Fruit fly (Drosophila melanogaster) whole organism, wandering third instar larva: ENCODE results near the gene CG13239.

Experiments
- Abd-B ChIP-seq: fragments of >200 bp; optimal IDR thresholded peaks from 2 replicates; lab custom pipeline; 2017; ENCODE audit warnings: missing biosample characterization, missing genetic modification characterization
- CG32264 ChIP-seq: fragments of 200-800 bp; sonication (Bioruptor generic); optimal IDR thresholded peaks from 2 replicates; lab custom pipeline; 2016; ENCODE audit warnings: missing biosample characterization, missing genetic modification characterization
- CG9705 ChIP-seq: fragments of 200-800 bp; sonication (Bioruptor generic); optimal IDR thresholded peaks from 2 replicates; lab custom pipeline; 2018; ENCODE audit warnings: missing biosample characterization, mild to moderate bottlenecking, missing genetic modification characterization
- CrebA ChIP-seq: fragments of 200-800 bp; sonication (Bioruptor generic); optimal IDR thresholded peaks from 2 replicates; lab custom pipeline; 2016; ENCODE audit warnings: missing biosample characterization, mild to moderate bottlenecking, missing genetic modification characterization, borderline replicate concordance
- Dfd ChIP-seq: fragments of >200 bp; optimal IDR thresholded peaks from 2 replicates; lab custom pipeline; 2017; ENCODE audit warnings: missing biosample characterization, missing genetic modification characterization
- Dif ChIP-seq: fragments of 200-275, 200-300 bp; sonication (Bioruptor generic); optimal IDR thresholded peaks from 2 replicates; lab custom pipeline; 2018; ENCODE audit warnings: missing biosample characterization, missing genetic modification characterization; ENCODE audit not compliant: partially characterized antibody
- GATAd ChIP-seq: sonication (Bioruptor generic); optimal IDR thresholded peaks from 2 replicates; lab custom pipeline; 2016; ENCODE audit warnings: missing biosample characterization, missing genetic modification characterization
- HLH106 ChIP-seq: fragments of 200-800 bp; optimal IDR thresholded peaks from 3 replicates; lab custom pipeline; 2019; ENCODE audit warnings: missing biosample characterization, mild to moderate bottlenecking, missing genetic modification characterization, moderate library complexity
- Hnf4 ChIP-seq: fragments of 200-800 bp; sonication (Bioruptor generic); optimal IDR thresholded peaks from 2 replicates; lab custom pipeline; 2016; ENCODE audit warnings: missing biosample characterization, mild to moderate bottlenecking, missing genetic modification characterization
- Mio ChIP-seq: sonication (Bioruptor generic); optimal IDR thresholded peaks from 2 replicates; lab custom pipeline; 2016; ENCODE audit warnings: missing biosample characterization, missing genetic modification characterization
- N ChIP-seq: fragments of >200 bp; optimal IDR thresholded peaks from 2 replicates; lab custom pipeline; 2018; ENCODE audit warnings: missing biosample characterization, missing external identifiers, missing genetic modification characterization
- OdsH ChIP-seq: fragments of 200-800 bp; sonication (Bioruptor generic); optimal IDR thresholded peaks from 2 replicates; lab custom pipeline; 2016; ENCODE audit warnings: missing biosample characterization, mild to moderate bottlenecking, missing genetic modification characterization
- Sp1 ChIP-seq: fragments of 200-800 bp; sonication (Bioruptor generic); optimal IDR thresholded peaks from 3 replicates; lab custom pipeline; 2019; ENCODE audit warnings: missing biosample characterization, mild to moderate bottlenecking, missing genetic modification characterization, moderate library complexity
- Vsx2 ChIP-seq: fragments of 200-300, 225-300 bp; sonication (Bioruptor generic); optimal IDR thresholded peaks from 2 replicates; lab custom pipeline; 2018; ENCODE audit warnings: missing biosample characterization, missing genetic modification characterization; ENCODE audit not compliant: partially characterized antibody
- br ChIP-seq: fragments of 200-800 bp; sonication (Bioruptor generic); optimal IDR thresholded peaks from 2 replicates; lab custom pipeline; 2016; ENCODE audit warnings: missing biosample characterization, missing genetic modification characterization
- brk ChIP-seq: fragments of 200-800 bp; sonication (Bioruptor generic); optimal IDR thresholded peaks from 2 replicates; lab custom pipeline; 2016; ENCODE audit warnings: missing biosample characterization, mild to moderate bottlenecking, missing genetic modification characterization
- dl ChIP-seq, 2 experiments: fragments of 175-275, 200-275 bp in 1 of 2; fragments of 200-275 bp in 1 of 2; sonication (Bioruptor generic); optimal IDR thresholded peaks; lab custom pipeline; 2018; ENCODE audit warnings: mild to moderate bottlenecking in 2 of 2, missing biosample characterization in 2 of 2, missing genetic modification characterization in 2 of 2, moderate library complexity in 2 of 2; ENCODE audit not compliant: partially characterized antibody in 2 of 2, insufficient read depth in 1 of 2
- dmrt93B ChIP-seq: fragments of 200-800 bp; sonication (Bioruptor generic); optimal IDR thresholded peaks from 2 replicates; lab custom pipeline; 2018; ENCODE audit warnings: missing biosample characterization, mild to moderate bottlenecking, missing genetic modification characterization
- dsf ChIP-seq: sonication (Bioruptor generic); optimal IDR thresholded peaks from 2 replicates; lab custom pipeline; 2016; ENCODE audit warnings: missing biosample characterization, missing genetic modification characterization, borderline replicate concordance
- ey ChIP-seq: fragments of 200-800 bp; sonication (Bioruptor generic); optimal IDR thresholded peaks from 2 replicates; lab custom pipeline; 2016; ENCODE audit warnings: missing biosample characterization, missing genetic modification characterization
- foxo ChIP-seq, 2 experiments: fragments of 200-800 bp; sonication (Bioruptor generic); optimal IDR thresholded peaks; 2 replicates in 1 of 2; 3 replicates in 1 of 2; lab custom pipeline; 2016 to 2017; ENCODE audit warnings: missing biosample characterization in 2 of 2, missing genetic modification characterization in 2 of 2
- fru ChIP-seq: fragments of 200-800 bp; sonication (Bioruptor generic); optimal IDR thresholded peaks from 3 replicates; lab custom pipeline; 2016; ENCODE audit warnings: missing biosample characterization, mild to moderate bottlenecking, missing genetic modification characterization
- jim ChIP-seq: fragments of 175-275, 200-325 bp; sonication (Bioruptor generic); optimal IDR thresholded peaks from 2 replicates; lab custom pipeline; 2016; ENCODE audit warnings: missing biosample characterization, mild to moderate bottlenecking, missing genetic modification characterization
- lola ChIP-seq: fragments of >200 bp; optimal IDR thresholded peaks from 2 replicates; lab custom pipeline; 2017; ENCODE audit warnings: missing biosample characterization, missing genetic modification characterization
- pan ChIP-seq: fragments of >200 bp; optimal IDR thresholded peaks from 2 replicates; lab custom pipeline; 2017
- psq ChIP-seq: fragments of 200-800 bp; sonication (Bioruptor generic); optimal IDR thresholded peaks from 3 replicates; lab custom pipeline; 2017; ENCODE audit warnings: missing biosample characterization, mild to moderate bottlenecking, missing genetic modification characterization, moderate library complexity
- rgr ChIP-seq: fragments of 200-800 bp; sonication (Bioruptor generic); optimal IDR thresholded peaks from 3 replicates; lab custom pipeline; 2016; ENCODE audit warnings: missing biosample characterization, mild to moderate bottlenecking, missing genetic modification characterization
- sv ChIP-seq: fragments of 200-800 bp; sonication (Bioruptor generic); optimal IDR thresholded peaks from 3 replicates; lab custom pipeline; 2016; ENCODE audit warnings: missing biosample characterization, missing genetic modification characterization
- tai ChIP-seq: sonication (Bioruptor generic); optimal IDR thresholded peaks from 2 replicates; lab custom pipeline; 2016; ENCODE audit warnings: missing biosample characterization, missing genetic modification characterization
- usp ChIP-seq: fragments of >200 bp; optimal IDR thresholded peaks from 2 replicates; lab custom pipeline; 2017; ENCODE audit warnings: missing biosample characterization, missing genetic modification characterization
- woc ChIP-seq: sonication (Bioruptor generic); optimal IDR thresholded peaks from 2 replicates; lab custom pipeline; 2016; ENCODE audit warnings: missing biosample characterization, mild to moderate bottlenecking, missing genetic modification characterization

Gene CG13239

dm6 chr3L:22909914-22910541, 49.4 kb downstream of the CG13239 start, which contains the start of gene CG12768:
Gene CG12768, plus strand, starts transcription at chr3L:22910491.
- peak; percentile 54 for TF ChIP-seq Sp1
- TF ChIP-seq dl (GFP tag; optimal IDR thresholded peaks at IDR 0.05; lab: Kevin White, UChicago; ENCODE audit: insufficient read depth in 1 of 2, partially characterized antibody in 2 of 2) = peak; percentile 61 to 62
- TF ChIP-seq GATAd = no peak
- TF ChIP-seq CG9705 (GFP tag; lab: Kevin White, UChicago) = no peak
- no peak for TF ChIP-seq CrebA (GFP tag; lab: Kevin White, UChicago)
- no peak for TF ChIP-seq woc (GFP tag; lab: Kevin White, UChicago)
- no peak for TF ChIP-seq sv (GFP tag; lab: Kevin White, UChicago)
- peak; percentile 16 for TF ChIP-seq psq (GFP tag; lab: Kevin White, UChicago)
- no peak for TF ChIP-seq dsf (GFP tag; lab: Kevin White, UChicago)
- no peak for TF ChIP-seq pan (lab: Kevin White, UChicago)
- peak; percentile 70 for TF ChIP-seq Dif (GFP tag; lab: Kevin White, UChicago)
- no peak for TF ChIP-seq brk (GFP tag; lab: Kevin White, UChicago)
- no peak for TF ChIP-seq Abd-B
- TF ChIP-seq lola (GFP tag; lab: Kevin White, UChicago) = no peak
- peak; percentile 45 for TF ChIP-seq dmrt93B (GFP tag; lab: Kevin White, UChicago)
- TF ChIP-seq Dfd (GFP tag; lab: Kevin White, UChicago) = no peak
- no peak for TF ChIP-seq CG32264
- TF ChIP-seq foxo (GFP tag; optimal IDR thresholded peaks at IDR 0.05; lab: Kevin White, UChicago) = no peak
- peak; percentile 52 for TF ChIP-seq HLH106 (tag; lab: Kevin White, UChicago)
- TF ChIP-seq br (GFP tag; lab: Kevin White, UChicago) = no peak
- TF ChIP-seq tai (GFP tag; lab: Kevin White, UChicago) = no peak
- TF ChIP-seq Hnf4 = no peak
- TF ChIP-seq Vsx2 (GFP tag; lab: Kevin White, UChicago) = peak; percentile 47
- no peak for TF ChIP-seq usp (GFP tag; lab: Kevin White, UChicago)
- no peak for TF ChIP-seq Mio
- peak; percentile 2 for TF ChIP-seq fru (GFP tag; lab: Kevin White, UChicago)
- no peak for TF ChIP-seq ey (GFP tag; lab: Kevin White, UChicago)
- no peak for TF ChIP-seq OdsH (GFP tag; lab: Kevin White, UChicago)
- no peak for TF ChIP-seq jim (GFP tag; lab: Kevin White, UChicago)
- no peak for TF ChIP-seq N (GFP tag; lab: Kevin White, UChicago)
- no peak for TF ChIP-seq rgr
